Worm (Caenorhabditis elegans) whole organism, L3 larva: ENCODE measurements around the gene Y75B7B.2.

Source experiments
- ceh-82 ChIP-seq: fragments of 150-350 bp; optimal IDR thresholded peaks from 2 replicates; lab custom pipeline; 2014; ENCODE audit warnings: missing biosample characterization, missing genetic modification characterization
- daf-12 ChIP-seq: fragments of 150-350 bp; optimal IDR thresholded peaks from 2 replicates; lab custom pipeline; 2014; ENCODE audit warnings: missing biosample characterization, missing genetic modification reagents, missing genetic modification characterization
- elt-3 ChIP-seq, 3 experiments: fragments of 150-350 bp in 1 of 3; sonication (generic microtip) in 2 of 3; optimal IDR thresholded peaks; 2 replicates in 2 of 3; 4 replicates in 1 of 3; lab custom pipeline; 2014 to 2017; ENCODE audit warnings: missing biosample characterization in 3 of 3, missing genetic modification characterization in 3 of 3
- fos-1 ChIP-seq: fragments of 150-350 bp; optimal IDR thresholded peaks from 2 replicates; lab custom pipeline; 2014; ENCODE audit warnings: missing biosample characterization, missing genetic modification characterization
- mdl-1 ChIP-seq: fragments of 150-350 bp; optimal IDR thresholded peaks from 2 replicates; lab custom pipeline; 2014; ENCODE audit warnings: missing biosample characterization, missing genetic modification characterization
- nfya-1 ChIP-seq: sonication (generic microtip); optimal IDR thresholded peaks from 2 replicates; lab custom pipeline; 2017; ENCODE audit warnings: missing genetic modification characterization, mild to moderate bottlenecking, missing compliant biosample characterization, antibody characterized with exemption, moderate library complexity; ENCODE audit not compliant: insufficient read depth
- nhr-11 ChIP-seq: fragments of 150-350 bp; optimal IDR thresholded peaks from 2 replicates; lab custom pipeline; 2014; ENCODE audit warnings: missing biosample characterization, missing genetic modification characterization
- nhr-12 ChIP-seq: fragments of 150-350 bp; optimal IDR thresholded peaks from 2 replicates; lab custom pipeline; 2014; ENCODE audit warnings: missing biosample characterization, missing genetic modification characterization
- nhr-67 ChIP-seq: fragments of 150-350 bp; optimal IDR thresholded peaks from 2 replicates; lab custom pipeline; 2014; ENCODE audit warnings: missing biosample characterization, missing genetic modification characterization
- nhr-76 ChIP-seq: fragments of 150-350 bp; sonication (generic microtip); optimal IDR thresholded peaks from 5 replicates; lab custom pipeline; 2014; ENCODE audit warnings: missing biosample characterization, missing genetic modification characterization
- zag-1 ChIP-seq: fragments of 150-350 bp; optimal IDR thresholded peaks from 2 replicates; lab custom pipeline; 2014; ENCODE audit warnings: missing biosample characterization, missing genetic modification characterization

DNA sequence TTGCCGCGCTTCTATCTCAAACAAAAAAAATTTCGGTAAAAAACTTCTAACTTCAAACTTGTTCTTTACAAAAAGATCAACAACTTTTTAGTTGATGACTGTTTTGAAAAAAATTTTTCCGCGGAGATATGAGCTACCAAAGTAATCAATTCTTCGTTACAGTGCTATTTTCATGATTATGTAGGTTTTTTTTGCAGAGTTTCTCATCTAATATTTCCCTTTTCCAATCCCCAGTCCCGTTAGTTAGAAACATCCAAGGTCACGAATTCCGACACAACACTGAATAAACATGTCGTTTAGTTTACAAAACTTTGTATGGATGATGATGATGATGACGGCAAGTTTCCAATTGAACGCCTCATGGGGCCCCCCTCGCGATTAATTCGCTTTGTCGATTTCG lies 43.2 kb downstream of the Y75B7B.2 start:
- no peak for TF ChIP-seq mdl-1 (tag; lab: Kevin White, UChicago)
- no peak for TF ChIP-seq nhr-67 (tag; lab: Kevin White, UChicago)
- no peak for TF ChIP-seq elt-3 (tag; optimal IDR thresholded peaks at IDR 0.05; lab: Kevin White, UChicago)
- no peak for TF ChIP-seq fos-1 (tag; lab: Kevin White, UChicago)
- no peak for TF ChIP-seq nhr-76 (tag; lab: Kevin White, UChicago)
- TF ChIP-seq daf-12 (tag; lab: Kevin White, UChicago): no peak
- no peak for TF ChIP-seq ceh-82
- TF ChIP-seq nhr-11: no peak
- TF ChIP-seq zag-1 (tag; lab: Kevin White, UChicago): no peak
- TF ChIP-seq nhr-12 (tag; lab: Kevin White, UChicago): no peak
- TF ChIP-seq nfya-1 (tag; lab: Kevin White, UChicago): no peak
